Worm (Caenorhabditis elegans): ENCODE measurements around the gene VM106R.1.

The VM106R.1 gene

ce11 chrII:10804907-10805306, 24.1 kb downstream of the VM106R.1 start:
- TF ChIP-seq W03F9.2 (tag; optimal IDR thresholded peaks at IDR 0.05) = no peak
- TF ChIP-seq dao-5 (tag; optimal IDR thresholded peaks at IDR 0.05) = no peak
- TF ChIP-seq him-1 (tag; optimal IDR thresholded peaks at IDR 0.05) = no peak

- no peak for TF ChIP-seq him-1 (tag; optimal IDR thresholded peaks at IDR 0.05)
- TF ChIP-seq W03F9.2 (tag; optimal IDR thresholded peaks at IDR 0.05) = no peak
- TF ChIP-seq dao-5 (tag; optimal IDR thresholded peaks at IDR 0.05) = no peak
These were observed 24.5 kb downstream of the VM106R.1 start for ce11 chrII:10804442-10804841.

- TF ChIP-seq W03F9.2 (tag; optimal IDR thresholded peaks at IDR 0.05) = no peak
- no peak for TF ChIP-seq dao-5 (tag; optimal IDR thresholded peaks at IDR 0.05)
- no peak for TF ChIP-seq him-1 (tag; optimal IDR thresholded peaks at IDR 0.05)
These were observed 28.8 kb downstream of the VM106R.1 start for ce11 chrII:10800209-10800608.

ce11 chrII:10798429-10798893, 30.5 kb downstream of the VM106R.1 start, which contains the start of gene npp-19:
TSS of gene npp-19 (minus strand) at chrII:10798479.
- TF ChIP-seq him-1 (tag; optimal IDR thresholded peaks at IDR 0.05) = no peak
- TF ChIP-seq W03F9.2 (tag; optimal IDR thresholded peaks at IDR 0.05) = peak; percentile 84

- TF ChIP-seq him-1 (tag; optimal IDR thresholded peaks at IDR 0.05) (no peak), W03F9.2 (tag; optimal IDR thresholded peaks at IDR 0.05) (no peak), dao-5 (tag; optimal IDR thresholded peaks at IDR 0.05) (no peak)
These were observed 32.8 kb downstream of the VM106R.1 start, which contains the start of gene set-14 for ce11 chrII:10796194-10796593. TSS of gene set-14 (minus strand) at chrII:10796294.

ce11 chrII:10793393-10793792, 35.6 kb downstream of the VM106R.1 start, which contains the start of gene vps-11:
TSS of gene vps-11 (minus strand) at chrII:10793493.
- no peak for TF ChIP-seq him-1 (tag; optimal IDR thresholded peaks at IDR 0.05)
- TF ChIP-seq W03F9.2 (tag; optimal IDR thresholded peaks at IDR 0.05) = no peak
- no peak for TF ChIP-seq dao-5 (tag; optimal IDR thresholded peaks at IDR 0.05)

- TF ChIP-seq dao-5 (tag; optimal IDR thresholded peaks at IDR 0.05) = no peak
- TF ChIP-seq him-1 (tag; optimal IDR thresholded peaks at IDR 0.05) = no peak
- no peak for TF ChIP-seq W03F9.2 (tag; optimal IDR thresholded peaks at IDR 0.05)
These were observed 36.4 kb downstream of the VM106R.1 start for ce11 chrII:10792611-10793010.

ce11 chrII:10787240-10787639, 41.7 kb downstream of the VM106R.1 start, which contains the start of gene tag-209:
TSS of gene tag-209 (plus strand) at chrII:10787312.
- TF ChIP-seq him-1 (tag; optimal IDR thresholded peaks at IDR 0.05) = no peak
- TF ChIP-seq dao-5 (tag; optimal IDR thresholded peaks at IDR 0.05) = no peak
- TF ChIP-seq W03F9.2 (tag; optimal IDR thresholded peaks at IDR 0.05) = no peak

- no peak for TF ChIP-seq dao-5 (tag; optimal IDR thresholded peaks at IDR 0.05)
- TF ChIP-seq W03F9.2 (tag; optimal IDR thresholded peaks at IDR 0.05) = no peak
- TF ChIP-seq him-1 (tag; optimal IDR thresholded peaks at IDR 0.05) = no peak
These were observed 44.1 kb downstream of the VM106R.1 start, which contains the start of gene cdl-1 for ce11 chrII:10784780-10785463. TSS of gene cdl-1 (plus strand) at chrII:10785452.

ce11 chrII:10784248-10784647, 44.7 kb downstream of the VM106R.1 start:
- TF ChIP-seq dao-5 (tag; optimal IDR thresholded peaks at IDR 0.05) = no peak
- no peak for TF ChIP-seq W03F9.2 (tag; optimal IDR thresholded peaks at IDR 0.05)
- no peak for TF ChIP-seq him-1 (tag; optimal IDR thresholded peaks at IDR 0.05)

- no peak for TF ChIP-seq him-1 (tag; optimal IDR thresholded peaks at IDR 0.05)
- no peak for TF ChIP-seq dao-5 (tag; optimal IDR thresholded peaks at IDR 0.05)
- no peak for TF ChIP-seq W03F9.2 (tag; optimal IDR thresholded peaks at IDR 0.05)
These were observed 45.6 kb downstream of the VM106R.1 start, which contains the start of gene ect-2 for ce11 chrII:10783201-10783962. TSS of gene ect-2 (minus strand) at chrII:10783962.

- TF ChIP-seq him-1 (tag; optimal IDR thresholded peaks at IDR 0.05) = no peak
- TF ChIP-seq dao-5 (tag; optimal IDR thresholded peaks at IDR 0.05) = no peak
- TF ChIP-seq W03F9.2 (tag; optimal IDR thresholded peaks at IDR 0.05) = no peak
These were observed 51.0 kb downstream of the VM106R.1 start, which contains the start of gene mpz-1 for ce11 chrII:10778026-10778425. TSS of gene mpz-1 (minus strand) at chrII:10778126.
